Worm (Caenorhabditis elegans): ENCODE data around the gene B0034.4.
"Not testable (repeated sequence)": the region's sequence is repeated elsewhere in the genome, so short reads cannot be mapped to it uniquely, and the experiment has no call there.

- not testable (repeated sequence) for TF ChIP-seq ama-1 (optimal IDR thresholded peaks at IDR 0.05); skn-1 (tag; optimal IDR thresholded peaks at IDR 0.05); elt-3 (tag; optimal IDR thresholded peaks at IDR 0.05); R02D3.7 (tag; optimal IDR thresholded peaks at IDR 0.05); lsy-2 (tag; optimal IDR thresholded peaks at IDR 0.05); sma-3 (GFP tag; optimal IDR thresholded peaks at IDR 0.05); unc-39 (tag; optimal IDR thresholded peaks at IDR 0.05); nhr-237 (tag; optimal IDR thresholded peaks at IDR 0.05); snpc-4 (tag; optimal IDR thresholded peaks at IDR 0.05); mdl-1 (tag; optimal IDR thresholded peaks at IDR 0.05); peb-1 (tag; optimal IDR thresholded peaks at IDR 0.05); egl-27 (tag; optimal IDR thresholded peaks at IDR 0.05); blmp-1 (tag; optimal IDR thresholded peaks at IDR 0.05; ENCODE audit: insufficient read depth); lin-13 (GFP tag; optimal IDR thresholded peaks at IDR 0.05)
Measured at ce11 chrII:6008887-6009286, 39.6 kb upstream of the B0034.4 start, which contains the start of gene ZK84.4.

Measured in whole organism, L2 larva.